Worm (Caenorhabditis elegans): ENCODE measurements around the gene let-721.

Gene let-721

ce11 chrIII:6402346-6402745, 44.4 kb downstream of the let-721 start:
- TF ChIP-seq sea-1 (GFP tag; conservative IDR thresholded peaks at IDR 0.05) (no peak), tbx-11 (GFP tag; IDR thresholded peaks at IDR 0.05) (no peak), aly-1 (tag; optimal IDR thresholded peaks at IDR 0.05) (no peak), scrt-1 (GFP tag; IDR thresholded peaks at IDR 0.05) (no peak), B0310.2 (tag; optimal IDR thresholded peaks at IDR 0.05) (no peak), hmg-4 (GFP tag; optimal IDR thresholded peaks at IDR 0.05) (no peak), ama-1 (optimal IDR thresholded peaks at IDR 0.05) (no peak), ceh-13 (GFP tag; optimal IDR thresholded peaks at IDR 0.05) (no peak), flt-1 (GFP tag; IDR thresholded peaks at IDR 0.05) (no peak), hnd-1 (tag; optimal IDR thresholded peaks at IDR 0.05) (no peak), pes-1 (GFP tag; IDR thresholded peaks at IDR 0.05) (no peak), tbx-37 (GFP tag; conservative IDR thresholded peaks at IDR 0.05) (no peak), tra-4 (tag; optimal IDR thresholded peaks at IDR 0.05) (no peak), ets-7 (tag; optimal IDR thresholded peaks at IDR 0.05) (no peak)

ce11 chrIII:6399424-6399823, 47.3 kb downstream of the let-721 start:
- TF ChIP-seq hnd-1 (tag; optimal IDR thresholded peaks at IDR 0.05) (no peak), tbx-11 (GFP tag; IDR thresholded peaks at IDR 0.05) (no peak), scrt-1 (GFP tag; IDR thresholded peaks at IDR 0.05) (no peak), tbx-37 (GFP tag; conservative IDR thresholded peaks at IDR 0.05) (no peak), ets-7 (tag; optimal IDR thresholded peaks at IDR 0.05) (no peak), ama-1 (optimal IDR thresholded peaks at IDR 0.05) (no peak), tra-4 (tag; optimal IDR thresholded peaks at IDR 0.05) (no peak)

ce11 chrIII:6398124-6398523, 48.6 kb downstream of the let-721 start:
- TF ChIP-seq B0310.2 (tag; optimal IDR thresholded peaks at IDR 0.05) (no peak), tbx-37 (GFP tag; conservative IDR thresholded peaks at IDR 0.05) (no peak), aly-1 (tag; optimal IDR thresholded peaks at IDR 0.05) (no peak), hmg-4 (GFP tag; optimal IDR thresholded peaks at IDR 0.05) (no peak), ceh-13 (GFP tag; optimal IDR thresholded peaks at IDR 0.05) (no peak)

DNA sequence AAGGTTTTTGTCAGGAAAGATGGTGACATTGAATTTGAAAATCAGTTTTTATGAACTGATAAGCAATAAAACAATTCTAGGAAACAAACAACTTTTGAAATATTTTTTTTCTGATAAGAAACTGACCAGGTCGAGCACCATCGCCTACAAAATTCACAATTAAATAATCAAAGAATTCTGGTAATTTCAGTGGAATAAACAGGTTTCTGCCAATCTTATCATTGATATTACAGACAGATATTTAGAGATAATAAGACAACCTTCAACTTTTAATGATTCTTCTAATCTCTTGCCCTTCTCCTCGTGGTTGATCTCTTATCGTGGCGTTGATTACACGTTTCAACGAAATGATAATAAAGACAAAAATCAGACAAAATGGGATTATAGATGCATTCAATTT, 50.3 kb downstream of the let-721 start:
- TF ChIP-seq hmg-4 (GFP tag; optimal IDR thresholded peaks at IDR 0.05) (no peak), F13C5.2 (tag; optimal IDR thresholded peaks at IDR 0.05) (no peak), ceh-36 (tag; optimal IDR thresholded peaks at IDR 0.05) (no peak), hmbx-1 (tag; optimal IDR thresholded peaks at IDR 0.05) (no peak), ceh-13 (GFP tag; optimal IDR thresholded peaks at IDR 0.05) (no peak), pes-1 (GFP tag; IDR thresholded peaks at IDR 0.05) (no peak), aly-1 (tag; optimal IDR thresholded peaks at IDR 0.05) (no peak), tra-4 (tag; optimal IDR thresholded peaks at IDR 0.05) (no peak), hnd-1 (tag; optimal IDR thresholded peaks at IDR 0.05) (no peak), tbx-37 (GFP tag; conservative IDR thresholded peaks at IDR 0.05) (no peak), ama-1 (optimal IDR thresholded peaks at IDR 0.05) (no peak), sea-1 (GFP tag; conservative IDR thresholded peaks at IDR 0.05) (no peak)

- TF ChIP-seq ceh-36 (tag; optimal IDR thresholded peaks at IDR 0.05), result no peak
- TF ChIP-seq tbx-37 (GFP tag; conservative IDR thresholded peaks at IDR 0.05), result no peak
- no peak for TF ChIP-seq ceh-13 (GFP tag; optimal IDR thresholded peaks at IDR 0.05)
- no peak for TF ChIP-seq hmbx-1 (tag; optimal IDR thresholded peaks at IDR 0.05)
- TF ChIP-seq flt-1 (GFP tag; IDR thresholded peaks at IDR 0.05), result no peak
- TF ChIP-seq tra-4 (tag; optimal IDR thresholded peaks at IDR 0.05), result no peak
- TF ChIP-seq B0310.2 (tag; optimal IDR thresholded peaks at IDR 0.05), result no peak
- TF ChIP-seq pes-1 (GFP tag; IDR thresholded peaks at IDR 0.05), result no peak
- TF ChIP-seq aly-1 (tag; optimal IDR thresholded peaks at IDR 0.05), result no peak
- TF ChIP-seq scrt-1 (GFP tag; IDR thresholded peaks at IDR 0.05), result no peak
These were observed 50.9 kb downstream of the let-721 start, which contains the start of gene oatr-1 for ce11 chrIII:6395706-6396232. TSS of gene oatr-1 (minus strand) at chrIII:6396182.
